Worm (Caenorhabditis elegans): ENCODE measurements around the gene T19B10.2.
A peak's percentile ranks its signal among the peaks of the same experiment; 100 is the strongest.

T19B10.2 gene

ce11 chrV:11196631-11197258, 24.4 kb upstream of the T19B10.2 start (continued):
- peak; percentile 23 for TF ChIP-seq tbx-2 (tag; optimal IDR thresholded peaks at IDR 0.05)
- TF ChIP-seq ces-1 (GFP tag; optimal IDR thresholded peaks at IDR 0.05): no peak
- no peak for TF ChIP-seq mef-2 (tag; optimal IDR thresholded peaks at IDR 0.05)
- peak; percentile 85 for TF ChIP-seq grh-1 (GFP tag; IDR thresholded peaks at IDR 0.05)
- no peak for TF ChIP-seq nhr-19 (GFP tag; conservative IDR thresholded peaks at IDR 0.05)
- TF ChIP-seq C04F5.9 (tag; optimal IDR thresholded peaks at IDR 0.05): no peak
- TF ChIP-seq hlh-17 (GFP tag; optimal IDR thresholded peaks at IDR 0.05; ENCODE audit: borderline replicate concordance): no peak
- TF ChIP-seq elt-3 (tag; optimal IDR thresholded peaks at IDR 0.05): peak in 2 of 6 experiments; percentile 12 to 31
- TF ChIP-seq unc-130 (tag; optimal IDR thresholded peaks at IDR 0.05): no peak
- no peak for TF ChIP-seq unc-62 (GFP tag; optimal IDR thresholded peaks at IDR 0.05)
- TF ChIP-seq lin-39 (tag; optimal IDR thresholded peaks at IDR 0.05): no peak
- peak in 1 of 2 experiments; percentile 21 for TF ChIP-seq lsy-2 (tag; optimal IDR thresholded peaks at IDR 0.05)
- TF ChIP-seq nhr-76 (tag; optimal IDR thresholded peaks at IDR 0.05): no peak
- no peak for TF ChIP-seq rnt-1 (tag; optimal IDR thresholded peaks at IDR 0.05)
- no peak for TF ChIP-seq mdl-1 (tag; optimal IDR thresholded peaks at IDR 0.05)
- TF ChIP-seq fkh-8 (tag; optimal IDR thresholded peaks at IDR 0.05): no peak
- TF ChIP-seq swsn-7 (tag; optimal IDR thresholded peaks at IDR 0.05): no peak
- TF ChIP-seq snu-23 (GFP tag; optimal IDR thresholded peaks at IDR 0.05): peak; percentile 53
- no peak for TF ChIP-seq ztf-4 (tag; optimal IDR thresholded peaks at IDR 0.05)
- TF ChIP-seq sptf-1 (tag; optimal IDR thresholded peaks at IDR 0.05): no peak
- TF ChIP-seq ceh-63 (GFP tag; optimal IDR thresholded peaks at IDR 0.05): no peak
- TF ChIP-seq nhr-84 (tag; optimal IDR thresholded peaks at IDR 0.05): no peak
- TF ChIP-seq F16B12.6 (tag; optimal IDR thresholded peaks at IDR 0.05): no peak

DNA sequence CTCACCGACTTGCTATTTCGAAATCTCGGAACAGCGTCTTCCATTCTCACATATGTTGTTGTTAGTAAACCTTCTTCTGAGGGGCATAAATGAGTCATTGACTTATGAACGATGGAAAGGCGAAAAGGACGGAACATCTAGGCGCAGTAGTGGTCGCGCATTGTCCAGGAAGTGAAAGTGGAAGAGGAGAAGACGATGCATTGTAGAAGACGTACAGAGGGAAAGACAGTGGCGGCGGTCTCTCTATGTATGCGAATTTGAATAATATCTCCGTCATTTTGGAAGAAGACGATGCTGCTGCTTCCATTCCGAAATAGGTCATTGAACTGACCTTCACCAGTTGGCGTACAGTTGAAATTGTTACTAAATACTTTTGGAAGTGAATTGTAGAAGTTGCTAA, 23.0 kb upstream of the T19B10.2 start:
- TF ChIP-seq egl-13 (tag; optimal IDR thresholded peaks at IDR 0.05) (no peak), mep-1 (tag; optimal IDR thresholded peaks at IDR 0.05) (peak; percentile 0), ceh-82 (tag; optimal IDR thresholded peaks at IDR 0.05) (peak in 1 of 3 experiments; percentile 8), blmp-1 (tag; optimal IDR thresholded peaks at IDR 0.05) (peak; percentile 95)

DNA sequence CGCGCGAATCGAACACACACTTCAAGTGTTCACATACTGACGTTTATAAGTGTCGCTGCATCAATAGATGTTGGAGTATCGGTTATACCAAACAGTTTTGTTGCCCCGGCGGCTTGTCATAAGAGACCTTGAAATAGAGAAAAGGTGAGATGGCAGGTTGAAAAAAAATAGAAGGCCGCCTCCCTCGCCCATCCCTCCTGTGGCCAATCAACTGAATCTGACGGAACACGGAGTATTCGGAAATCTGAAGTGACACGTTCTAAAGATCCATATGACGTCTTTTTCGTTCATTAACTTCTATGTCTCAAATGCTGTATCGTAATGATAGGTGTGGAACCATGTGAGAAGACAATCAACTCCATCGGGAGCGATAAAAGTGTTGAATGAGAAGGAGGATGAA, 21.6 kb upstream of the T19B10.2 start:
- TF ChIP-seq alr-1 (tag; optimal IDR thresholded peaks at IDR 0.05; ENCODE audit: borderline replicate concordance): no peak
- TF ChIP-seq pqm-1 (tag; optimal IDR thresholded peaks at IDR 0.05): no peak
- no peak for TF ChIP-seq efl-1 (optimal IDR thresholded peaks at IDR 0.05)
- TF ChIP-seq efl-1 (GFP tag; optimal IDR thresholded peaks at IDR 0.05 in 1 of 2): peak in 1 of 2 experiments; percentile 84
- no peak for TF ChIP-seq ceh-88 (GFP tag; IDR thresholded peaks at IDR 0.05)
- TF ChIP-seq nhr-76 (tag; optimal IDR thresholded peaks at IDR 0.05): no peak
- TF ChIP-seq ceh-82 (tag; optimal IDR thresholded peaks at IDR 0.05): peak in 1 of 3 experiments; percentile 2
- TF ChIP-seq lin-14 (GFP tag; optimal IDR thresholded peaks at IDR 0.05): peak; percentile 57
- TF ChIP-seq nhr-85 (tag): peak; percentile 69
- peak; percentile 35 for TF ChIP-seq mep-1 (tag; optimal IDR thresholded peaks at IDR 0.05)
- no peak for TF ChIP-seq ceh-8 (GFP tag; optimal IDR thresholded peaks at IDR 0.05)
- no peak for TF ChIP-seq swsn-7 (tag; optimal IDR thresholded peaks at IDR 0.05)
- no peak for TF ChIP-seq vab-15 (tag; optimal IDR thresholded peaks at IDR 0.05)
- no peak for TF ChIP-seq lsy-2 (tag; optimal IDR thresholded peaks at IDR 0.05)
- TF ChIP-seq jun-1 (tag; optimal IDR thresholded peaks at IDR 0.05): no peak
- TF ChIP-seq fos-1 (tag; optimal IDR thresholded peaks at IDR 0.05): no peak
- no peak for TF ChIP-seq skn-1 (tag; optimal IDR thresholded peaks at IDR 0.05)

All from whole organism, L1 larva.